Worm (Caenorhabditis elegans) whole organism, midembryonic: Measurements from ENCODE around the gene pgp-6.

Experiments used
- ztf-23 ChIP-seq: fragments of 200-800 bp; sonication (Bioruptor generic); IDR thresholded peaks from 2 replicates; pipeline ENCODE4 v1.3.6; 2022; ENCODE audit warnings: missing genetic modification reagents, missing genetic modification characterization, missing compliant biosample characterization
- ztf-29 ChIP-seq: fragments of 200-800 bp; sonication (Bioruptor generic); IDR thresholded peaks from 2 replicates; pipeline ENCODE4 v1.3.6; 2022; ENCODE audit warnings: missing genetic modification reagents, missing genetic modification characterization, missing compliant biosample characterization

DNA sequence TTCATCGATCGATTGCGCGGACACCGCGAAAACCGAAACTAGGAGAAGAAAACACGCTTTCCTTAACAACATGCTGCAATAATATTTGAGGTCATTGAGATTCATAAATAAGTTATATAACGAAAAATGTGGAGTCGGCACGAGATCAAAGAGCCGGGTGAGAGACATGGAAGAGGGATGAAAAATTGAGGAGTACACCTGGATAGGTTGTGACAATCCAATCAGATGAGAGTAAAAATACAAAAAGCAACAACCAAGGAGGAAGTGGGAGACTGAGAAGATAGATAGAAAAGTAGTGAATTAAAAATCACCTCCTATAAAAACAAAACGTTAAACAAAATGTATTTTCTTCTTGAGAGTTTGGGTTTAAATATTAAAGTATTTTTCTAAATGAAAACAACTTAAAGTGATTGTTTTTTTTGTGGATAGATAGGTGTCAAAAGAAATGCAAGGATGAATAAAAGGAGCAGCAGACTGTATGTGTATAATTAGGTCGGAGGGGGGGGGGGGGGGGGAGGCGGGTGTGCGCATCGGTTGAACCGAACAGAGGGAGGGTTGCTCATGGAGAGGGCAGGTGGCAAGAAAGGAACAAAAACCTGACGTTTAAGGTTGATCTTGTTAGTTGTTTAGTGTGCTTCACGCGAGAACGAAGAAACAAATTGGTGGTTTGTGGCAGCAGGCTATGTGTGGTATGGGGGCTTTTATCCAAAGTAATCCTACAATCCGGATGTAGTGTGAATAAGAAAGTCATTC lies 32.4 kb downstream of the pgp-6 start, which contains the start of gene C05A9.2:
- TF ChIP-seq ztf-29 (GFP tag; lab: Robert Waterston, UW) (no peak), ztf-23 (GFP tag; lab: Robert Waterston, UW) (0 out of 2 replicates have a peak, but pooled peaks have one; percentile 18)
